Worm (Caenorhabditis elegans) whole organism, L2 larva: ENCODE data around the gene C01G12.3.

Source experiments
- ZK546.5 ChIP-seq: sonication (generic microtip); optimal IDR thresholded peaks from 2 replicates; lab custom pipeline; 2017; ENCODE audit warnings: missing biosample characterization, missing genetic modification characterization
- alr-1 ChIP-seq: fragments of 150-350 bp; optimal IDR thresholded peaks from 2 replicates; lab custom pipeline; 2014; ENCODE audit warnings: missing biosample characterization, missing genetic modification characterization
- aly-2 ChIP-seq: fragments of 150-350 bp; optimal IDR thresholded peaks from 2 replicates; lab custom pipeline; 2014; ENCODE audit warnings: missing biosample characterization, missing genetic modification characterization
- ama-1 ChIP-seq: fragments of 150-350 bp; optimal IDR thresholded peaks from 2 replicates; lab custom pipeline; 2018; ENCODE audit warnings: inconsistent platforms
- blmp-1 ChIP-seq: sonication (generic microtip); optimal IDR thresholded peaks from 2 replicates; lab custom pipeline; 2017; ENCODE audit warnings: missing genetic modification characterization, mild to moderate bottlenecking, missing compliant biosample characterization, antibody characterized with exemption, moderate library complexity; ENCODE audit not compliant: insufficient read depth
- ceh-16 ChIP-seq: fragments of 150-350 bp; optimal IDR thresholded peaks from 2 replicates; lab custom pipeline; 2014; ENCODE audit warnings: missing biosample characterization, missing genetic modification characterization
- ceh-82 ChIP-seq: fragments of 150-350 bp; optimal IDR thresholded peaks from 2 replicates; lab custom pipeline; 2014; ENCODE audit warnings: missing biosample characterization, missing genetic modification characterization
- dmd-4 ChIP-seq: sonication (generic microtip); optimal IDR thresholded peaks from 2 replicates; lab custom pipeline; 2017; ENCODE audit warnings: missing biosample characterization, missing genetic modification characterization
- elt-1 ChIP-seq: fragments of 150-350 bp; optimal IDR thresholded peaks from 2 replicates; lab custom pipeline; 2014; ENCODE audit warnings: missing biosample characterization, missing genetic modification characterization
- elt-3 ChIP-seq: sonication (generic microtip); optimal IDR thresholded peaks from 2 replicates; lab custom pipeline; 2017; ENCODE audit warnings: missing biosample characterization, missing genetic modification characterization
- fos-1 ChIP-seq: fragments of 150-350 bp; optimal IDR thresholded peaks from 2 replicates; lab custom pipeline; 2014; ENCODE audit warnings: missing biosample characterization, missing genetic modification characterization
- lin-13 ChIP-seq: fragments of 150-350 bp; optimal IDR thresholded peaks from 2 replicates; lab custom pipeline; 2014; ENCODE audit warnings: missing biosample characterization, missing genetic modification reagents, missing genetic modification characterization
- lin-39 ChIP-seq: fragments of 150-350 bp; optimal IDR thresholded peaks from 2 replicates; lab custom pipeline; 2014; ENCODE audit warnings: missing biosample characterization, missing genetic modification reagents, missing genetic modification characterization
- lsy-2 ChIP-seq, 2 experiments: fragments of 150-350 bp in 1 of 2; sonication (generic microtip) in 1 of 2; optimal IDR thresholded peaks; 2 replicates each; lab custom pipeline; 2014 to 2017; ENCODE audit warnings: missing biosample characterization in 2 of 2, missing genetic modification characterization in 2 of 2
- mab-5 ChIP-seq: fragments of 150-350 bp; optimal IDR thresholded peaks from 2 replicates; lab custom pipeline; 2014; ENCODE audit warnings: missing biosample characterization, missing genetic modification characterization
- mbf-1 ChIP-seq: sonication (generic microtip); optimal IDR thresholded peaks from 2 replicates; lab custom pipeline; 2017; ENCODE audit warnings: missing biosample characterization, missing genetic modification characterization
- mdl-1 ChIP-seq, 2 experiments: fragments of 150-350 bp in 1 of 2; sonication (generic microtip) in 1 of 2; optimal IDR thresholded peaks; 2 replicates each; lab custom pipeline; 2017; ENCODE audit warnings: missing biosample characterization in 2 of 2, missing genetic modification characterization in 2 of 2
- nhr-10 ChIP-seq: sonication (generic microtip); optimal IDR thresholded peaks from 2 replicates; lab custom pipeline; 2017; ENCODE audit warnings: missing biosample characterization, missing genetic modification characterization
- nhr-11 ChIP-seq: fragments of 150-350 bp; optimal IDR thresholded peaks from 2 replicates; lab custom pipeline; 2014; ENCODE audit warnings: missing biosample characterization, missing genetic modification characterization
- nhr-12 ChIP-seq: fragments of 150-350 bp; optimal IDR thresholded peaks from 2 replicates; lab custom pipeline; 2014; ENCODE audit warnings: missing biosample characterization, missing genetic modification characterization
- nhr-129 ChIP-seq: fragments of 150-350 bp; optimal IDR thresholded peaks from 2 replicates; lab custom pipeline; 2014; ENCODE audit warnings: missing biosample characterization, missing genetic modification characterization
- nhr-21 ChIP-seq: fragments of 150-350 bp; optimal IDR thresholded peaks from 2 replicates; lab custom pipeline; 2014; ENCODE audit warnings: missing biosample characterization, missing genetic modification characterization
- nhr-25 ChIP-seq: fragments of 150-350 bp; sonication (generic microtip); optimal IDR thresholded peaks from 3 replicates; lab custom pipeline; 2014; ENCODE audit warnings: missing biosample characterization, missing genetic modification characterization
- nhr-6 ChIP-seq: fragments of 150-350 bp; optimal IDR thresholded peaks from 2 replicates; lab custom pipeline; 2014; ENCODE audit warnings: missing biosample characterization, missing genetic modification characterization
- nhr-77 ChIP-seq: fragments of 150-350 bp; optimal IDR thresholded peaks from 2 replicates; lab custom pipeline; 2014; ENCODE audit warnings: missing biosample characterization, missing genetic modification characterization
- sem-4 ChIP-seq: fragments of 150-350 bp; optimal IDR thresholded peaks from 2 replicates; lab custom pipeline; 2014; ENCODE audit warnings: missing biosample characterization, missing genetic modification reagents, missing genetic modification characterization
- sma-3 ChIP-seq: sonication (generic microtip); optimal IDR thresholded peaks from 2 replicates; lab custom pipeline; 2016; ENCODE audit warnings: missing genetic modification reagents, missing genetic modification characterization, missing compliant biosample characterization
- snpc-4 ChIP-seq: fragments of 150-350 bp; optimal IDR thresholded peaks from 2 replicates; lab custom pipeline; 2014; ENCODE audit warnings: missing biosample characterization, missing genetic modification characterization
- unc-39 ChIP-seq: fragments of 150-350 bp; optimal IDR thresholded peaks from 2 replicates; lab custom pipeline; 2014; ENCODE audit warnings: missing biosample characterization, missing genetic modification characterization
- unc-62 ChIP-seq: fragments of 150-350 bp; optimal IDR thresholded peaks from 2 replicates; lab custom pipeline; 2014; ENCODE audit warnings: missing biosample characterization, missing genetic modification reagents, missing genetic modification characterization
- zag-1 ChIP-seq: fragments of 150-350 bp; optimal IDR thresholded peaks from 2 replicates; lab custom pipeline; 2014; ENCODE audit warnings: missing biosample characterization, missing genetic modification characterization
- ztf-1 ChIP-seq: fragments of 200-800 bp; sonication (Bioruptor generic); conservative IDR thresholded peaks from 2 replicates; pipeline ENCODE4 v1.3.6; 2022; ENCODE audit warnings: missing genetic modification characterization, missing compliant biosample characterization
- ztf-11 ChIP-seq: sonication (generic microtip); optimal IDR thresholded peaks from 2 replicates; lab custom pipeline; 2017; ENCODE audit warnings: missing biosample characterization, missing genetic modification characterization
- ztf-4 ChIP-seq: fragments of 150-350 bp; optimal IDR thresholded peaks from 2 replicates; lab custom pipeline; 2014; ENCODE audit warnings: missing biosample characterization, missing genetic modification characterization

The C01G12.3 gene

DNA sequence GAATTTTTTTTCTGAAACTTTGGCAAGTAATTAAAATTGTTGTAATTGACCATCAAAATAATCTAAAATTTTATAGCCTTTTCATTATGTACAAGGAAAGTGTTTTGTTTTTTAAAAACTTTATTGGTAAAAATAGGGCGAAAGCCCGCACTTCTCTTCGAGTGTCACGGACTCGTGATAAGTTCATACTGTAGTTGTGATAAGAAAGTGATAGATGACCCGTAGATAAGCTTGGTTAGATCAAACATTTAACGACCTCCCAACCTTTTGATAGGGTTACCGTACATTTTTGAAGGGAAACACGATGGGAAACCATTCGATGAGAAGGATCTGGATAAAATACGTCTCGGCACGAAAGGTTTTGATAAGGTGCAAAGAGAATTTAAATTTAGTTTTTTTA, 34.3 kb upstream of the C01G12.3 start:
- peak; percentile 27 for TF ChIP-seq nhr-25 (tag; lab: Kevin White, UChicago)
- peak; percentile 34 for TF ChIP-seq blmp-1 (tag; lab: Kevin White, UChicago)
- TF ChIP-seq mdl-1 (tag; optimal IDR thresholded peaks at IDR 0.05; lab: Kevin White, UChicago), result no peak
- peak in 1 of 2 experiments; percentile 52 for TF ChIP-seq lsy-2 (tag; optimal IDR thresholded peaks at IDR 0.05; lab: Kevin White, UChicago)
- no peak for TF ChIP-seq sem-4 (tag; lab: Kevin White, UChicago)
- peak; percentile 27 for TF ChIP-seq fos-1 (tag; lab: Kevin White, UChicago)
- no peak for TF ChIP-seq nhr-11
- TF ChIP-seq, all 48 proteins: peak for 4

ce11 chrII:14615735-14616134, 33.6 kb upstream of the C01G12.3 start, which contains the start of gene mltn-9:
Gene mltn-9 (plus strand): TSS chrII:14616035.
- TF ChIP-seq ceh-82 (tag; lab: Kevin White, UChicago) (no peak), elt-1 (tag; lab: Kevin White, UChicago) (no peak), ZK546.5 (tag; lab: Kevin White, UChicago) (no peak), lin-39 (tag; lab: Kevin White, UChicago) (no peak), mbf-1 (no peak), ztf-1 (GFP tag; lab: Robert Waterston, UW) (no peak), nhr-10 (tag; lab: Kevin White, UChicago) (no peak), ztf-4 (tag; lab: Kevin White, UChicago) (no peak), aly-2 (tag; lab: Kevin White, UChicago) (no peak), unc-39 (tag; lab: Kevin White, UChicago) (no peak), alr-1 (tag; lab: Kevin White, UChicago) (no peak), zag-1 (tag; lab: Kevin White, UChicago) (no peak), sem-4 (tag; lab: Kevin White, UChicago) (no peak), ztf-11 (tag; lab: Kevin White, UChicago) (no peak), elt-3 (tag; lab: Kevin White, UChicago) (no peak), unc-62 (GFP tag; lab: Kevin White, UChicago) (no peak), nhr-11 (no peak), dmd-4 (tag; lab: Kevin White, UChicago) (no peak), blmp-1 (tag; lab: Kevin White, UChicago) (no peak)

DNA sequence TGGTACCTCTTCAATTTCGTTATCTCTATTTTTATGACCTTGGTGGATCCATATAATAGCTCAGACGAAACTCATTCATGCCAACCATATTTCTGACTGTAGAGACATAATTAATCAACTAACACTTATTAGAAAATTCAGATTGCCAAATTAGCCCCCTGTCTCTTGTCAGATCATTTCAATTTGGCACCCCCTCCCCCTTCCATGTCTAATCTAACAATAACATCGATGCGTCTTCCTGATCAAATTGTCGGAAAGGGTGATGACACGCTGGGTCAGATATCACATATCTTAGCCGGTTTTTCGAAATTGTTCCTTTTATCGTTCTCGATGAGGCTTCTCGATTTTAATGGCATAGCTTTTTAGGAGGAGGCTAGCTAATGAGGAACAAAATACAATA, 29.2 kb upstream of the C01G12.3 start:
- TF ChIP-seq nhr-12 (tag; lab: Kevin White, UChicago) (no peak), blmp-1 (tag; lab: Kevin White, UChicago) (no peak), nhr-25 (tag; lab: Kevin White, UChicago) (no peak), lin-13 (GFP tag; lab: Kevin White, UChicago) (no peak), nhr-77 (tag; lab: Kevin White, UChicago) (no peak), sma-3 (GFP tag; lab: Kevin White, UChicago) (no peak), zag-1 (tag; lab: Kevin White, UChicago) (no peak), aly-2 (tag; lab: Kevin White, UChicago) (no peak), sem-4 (tag; lab: Kevin White, UChicago) (no peak), mab-5 (tag; lab: Kevin White, UChicago) (no peak)

ce11 chrII:14610492-14611142, 28.5 kb upstream of the C01G12.3 start:
- TF ChIP-seq mab-5 (tag; lab: Kevin White, UChicago) (no peak), nhr-21 (tag; lab: Kevin White, UChicago) (peak; percentile 24), nhr-129 (tag; lab: Kevin White, UChicago) (peak; percentile 2), blmp-1 (tag; lab: Kevin White, UChicago) (peak; percentile 60), ceh-16 (tag; lab: Kevin White, UChicago) (no peak), nhr-25 (tag; lab: Kevin White, UChicago) (no peak), snpc-4 (tag; lab: Kevin White, UChicago) (no peak), ama-1 (lab: Kevin White, UChicago) (peak; percentile 67), lsy-2 (tag; optimal IDR thresholded peaks at IDR 0.05; lab: Kevin White, UChicago) (peak in 1 of 2 experiments; percentile 7), dmd-4 (tag; lab: Kevin White, UChicago) (no peak), nhr-6 (tag; lab: Kevin White, UChicago) (no peak), ztf-11 (tag; lab: Kevin White, UChicago) (no peak)
